Worm (Caenorhabditis elegans): Measurements from ENCODE around the gene Y97E10AR.8.

DNA sequence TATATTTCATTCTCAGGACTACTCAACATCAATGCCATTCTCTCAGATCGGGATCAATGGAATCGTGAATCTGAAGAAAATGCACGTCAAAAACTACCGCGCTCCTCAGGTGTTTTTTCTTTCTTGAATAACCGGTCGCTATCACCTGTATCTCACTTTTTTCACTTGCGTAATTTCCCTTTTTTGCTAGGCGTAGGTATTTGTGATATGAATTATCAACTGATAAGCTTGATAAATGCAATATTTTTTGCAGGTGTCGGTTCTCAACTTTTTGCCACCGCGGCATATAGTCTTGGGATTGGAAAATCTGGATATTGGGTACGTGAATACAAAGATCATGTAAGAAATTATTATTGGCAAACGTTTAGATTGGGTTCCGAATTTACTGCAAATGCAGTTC, 50.1 kb downstream of the Y97E10AR.8 start:
- no peak for TF ChIP-seq fos-1 (tag; optimal IDR thresholded peaks at IDR 0.05)
- peak; percentile 14 for TF ChIP-seq blmp-1 (tag; optimal IDR thresholded peaks at IDR 0.05; ENCODE audit: insufficient read depth)
- no peak for TF ChIP-seq nhr-21 (tag; optimal IDR thresholded peaks at IDR 0.05)
- TF ChIP-seq ZK546.5 (tag; optimal IDR thresholded peaks at IDR 0.05): no peak
- no peak for TF ChIP-seq unc-62 (GFP tag; optimal IDR thresholded peaks at IDR 0.05)
